Worm (Caenorhabditis elegans) whole organism, early embryonic: ENCODE data around the gene Y102A11A.2.
A peak's percentile ranks its signal among the peaks of the same experiment; 100 is the strongest.

Experiments used
- F13C5.2 ChIP-seq: sonication (generic microtip); optimal IDR thresholded peaks from 2 replicates; lab custom pipeline; 2017; ENCODE audit warnings: mild to moderate bottlenecking, missing genetic modification characterization, inconsistent platforms, missing compliant biosample characterization
- aly-1 ChIP-seq: sonication (generic microtip); optimal IDR thresholded peaks from 2 replicates; lab custom pipeline; 2016; ENCODE audit warnings: missing genetic modification characterization, missing compliant biosample characterization
- ama-1 ChIP-seq: fragments of 150-350 bp; optimal IDR thresholded peaks from 2 replicates; lab custom pipeline; 2014
- ceh-13 ChIP-seq: fragments of 200-800 bp; sonication (Bioruptor generic); optimal IDR thresholded peaks from 2 replicates; lab custom pipeline; 2018; ENCODE audit warnings: mild to moderate bottlenecking, missing genetic modification characterization, missing compliant biosample characterization
- flt-1 ChIP-seq: fragments of 200-800 bp; sonication (Bioruptor generic); IDR thresholded peaks from 2 replicates; pipeline ENCODE4 v1.3.6; 2022; ENCODE audit warnings: missing genetic modification characterization, missing compliant biosample characterization
- hmbx-1 ChIP-seq: sonication (generic microtip); optimal IDR thresholded peaks from 2 replicates; lab custom pipeline; 2016; ENCODE audit warnings: mild to moderate bottlenecking, missing genetic modification characterization, missing compliant biosample characterization
- hnd-1 ChIP-seq: sonication (generic microtip); optimal IDR thresholded peaks from 2 replicates; lab custom pipeline; 2016; ENCODE audit warnings: missing genetic modification characterization, missing compliant biosample characterization
- pes-1 ChIP-seq: fragments of 200-800 bp; sonication (Bioruptor generic); IDR thresholded peaks from 2 replicates; pipeline ENCODE4 v1.3.6; 2022; ENCODE audit warnings: missing genetic modification reagents, missing genetic modification characterization, missing compliant biosample characterization
- scrt-1 ChIP-seq: fragments of 200-800 bp; sonication (Bioruptor generic); IDR thresholded peaks from 2 replicates; pipeline ENCODE4 v1.3.6; 2022; ENCODE audit warnings: missing genetic modification characterization, missing compliant biosample characterization
- sea-1 ChIP-seq: fragments of 200-800 bp; sonication (Bioruptor generic); conservative IDR thresholded peaks from 2 replicates; pipeline ENCODE4 v1.3.6; 2022; ENCODE audit warnings: missing genetic modification characterization, missing compliant biosample characterization
- tra-4 ChIP-seq: sonication (generic microtip); optimal IDR thresholded peaks from 2 replicates; lab custom pipeline; 2017; ENCODE audit warnings: missing genetic modification characterization, missing compliant biosample characterization

ce11 chrX:2043224-2043623 lies 16.8 kb downstream of the Y102A11A.2 start:
- no peak for TF ChIP-seq ama-1 (lab: Kevin White, UChicago)
- no peak for TF ChIP-seq hnd-1 (tag; lab: Kevin White, UChicago)
- TF ChIP-seq flt-1 (GFP tag; lab: Robert Waterston, UW), result 0 out of 2 replicates have a peak, but pooled peaks have one; percentile 8
- no peak for TF ChIP-seq sea-1 (GFP tag; lab: Robert Waterston, UW)
- no peak for TF ChIP-seq tra-4 (tag; lab: Kevin White, UChicago)
- no peak for TF ChIP-seq ceh-13
- TF ChIP-seq scrt-1 (GFP tag; lab: Robert Waterston, UW), result no peak
- TF ChIP-seq pes-1, result peak; percentile 37; the same call in 1 of the 2 replicates
- no peak for TF ChIP-seq hmbx-1 (tag; lab: Kevin White, UChicago)
- TF ChIP-seq F13C5.2, result no peak
- TF ChIP-seq aly-1 (tag; lab: Kevin White, UChicago), result no peak
